Fruit fly (Drosophila melanogaster): ENCODE results near the gene Orc5.
A peak's percentile ranks its signal among the peaks of the same experiment; 100 is the strongest.

Gene Orc5

dm6 chr2L:13837579-13837978 is 7.9 kb downstream of the Orc5 start:
- TF ChIP-seq vvl (GFP tag; IDR thresholded peaks at IDR 0.05) (0 out of 2 replicates have a peak, but pooled peaks have one; percentile 52), CG6175 (GFP tag; IDR thresholded peaks at IDR 0.05) (peak; percentile 92; the same call in 2 of the 3 replicates), sd (tag; optimal IDR thresholded peaks at IDR 0.05) (peak; percentile 72), NC2α (GFP tag; optimal IDR thresholded peaks at IDR 0.05) (no peak), fru (optimal IDR thresholded peaks at IDR 0.05) (no peak), cwo (GFP tag; optimal IDR thresholded peaks at IDR 0.05) (peak; percentile 83), Hsf (GFP tag; optimal IDR thresholded peaks at IDR 0.05) (no peak), CG34224 (GFP tag; IDR thresholded peaks at IDR 0.05; ENCODE audit: partially characterized antibody) (0 out of 3 replicates have a peak, but pooled peaks have one; percentile 34), CG16815 (GFP tag; optimal IDR thresholded peaks at IDR 0.05) (no peak), CG13894 (tag; optimal IDR thresholded peaks at IDR 0.05) (peak; percentile 25), Xbp1 (GFP tag; optimal IDR thresholded peaks at IDR 0.05) (no peak), CG17359 (tag; optimal IDR thresholded peaks at IDR 0.05) (no peak), CG10543 (GFP tag; optimal IDR thresholded peaks at IDR 0.05) (peak; percentile 2), CkIIα-i1 (GFP tag; IDR thresholded peaks at IDR 0.05) (no peak), kni (GFP tag; optimal IDR thresholded peaks at IDR 0.05) (peak; percentile 48), Adf1 (GFP tag; IDR thresholded peaks at IDR 0.05) (peak; percentile 48; the same call in 1 of the 2 replicates), CG15601 (tag; optimal IDR thresholded peaks at IDR 0.05) (no peak), Deaf1 (tag; optimal IDR thresholded peaks at IDR 0.05) (peak; percentile 56), corto (GFP tag; optimal IDR thresholded peaks at IDR 0.05) (peak; percentile 16), Oaz (GFP tag; IDR thresholded peaks at IDR 0.05) (no peak), insv (GFP tag; optimal IDR thresholded peaks at IDR 0.05) (peak in 1 of 2 experiments; percentile 89), Med (GFP tag) (peak; percentile 4), Elba2 (GFP tag; optimal IDR thresholded peaks at IDR 0.05) (peak; percentile 41), CG2199 (GFP tag; IDR thresholded peaks at IDR 0.05) (0 out of 3 replicates have a peak, but pooled peaks have one; percentile 54), repo (GFP tag; optimal IDR thresholded peaks at IDR 0.05) (no peak), CG4360 (GFP tag; IDR thresholded peaks at IDR 0.05) (0 out of 2 replicates have a peak, but pooled peaks have one; percentile 18), CG12769 (tag; optimal IDR thresholded peaks at IDR 0.05) (peak; percentile 79), lbe (GFP tag; optimal IDR thresholded peaks at IDR 0.05) (peak; percentile 45), so (GFP tag; IDR thresholded peaks at IDR 0.05) (peak; percentile 32; the same call in 1 of the 3 replicates), Mrtf (GFP tag; IDR thresholded peaks at IDR 0.05) (no peak)

dm6 chr2L:13838647-13839390 is 9.2 kb downstream of the Orc5 start:
- TF ChIP-seq CG15479 (GFP tag; optimal IDR thresholded peaks at IDR 0.05) (no peak), Rfx (GFP tag; IDR thresholded peaks at IDR 0.05) (peak; percentile 36), odd (GFP tag; optimal IDR thresholded peaks at IDR 0.05) (no peak), sug (tag; optimal IDR thresholded peaks at IDR 0.05) (peak; percentile 41), seq (GFP tag; IDR thresholded peaks at IDR 0.05) (no peak; the same call in 1 of the 2 replicates), CG6254 (GFP tag; optimal IDR thresholded peaks at IDR 0.05) (no peak), Blimp-1 (GFP tag; optimal IDR thresholded peaks at IDR 0.05) (no peak), Nf-YB (GFP tag; optimal IDR thresholded peaks at IDR 0.05) (no peak), kay (GFP tag; optimal IDR thresholded peaks at IDR 0.05) (no peak), ro (GFP tag; IDR thresholded peaks at IDR 0.05) (no peak), ranshi (GFP tag; IDR thresholded peaks at IDR 0.05) (no peak; the same call in 1 of the 2 replicates), CG7271 (tag; optimal IDR thresholded peaks at IDR 0.05) (peak; percentile 49), CG4424 (GFP tag; optimal IDR thresholded peaks at IDR 0.05) (no peak), zf30C (GFP tag; optimal IDR thresholded peaks at IDR 0.05) (no peak), CG6683 (GFP tag; optimal IDR thresholded peaks at IDR 0.05) (no peak), trh (GFP tag; optimal IDR thresholded peaks at IDR 0.05) (no peak), CG12769 (tag; optimal IDR thresholded peaks at IDR 0.05) (peak; percentile 3), stc (GFP tag; IDR thresholded peaks at IDR 0.05) (0 out of 2 replicates have a peak, but pooled peaks have one; percentile 18), E2f2 (GFP tag; IDR thresholded peaks at IDR 0.05) (no peak), corto (GFP tag; optimal IDR thresholded peaks at IDR 0.05) (no peak), sr (GFP tag; IDR thresholded peaks at IDR 0.05) (0 out of 3 replicates have a peak, but pooled peaks have one; percentile 20), maf-S (GFP tag; optimal IDR thresholded peaks at IDR 0.05) (no peak)

All from whole organism, embryonic.